Worm (Caenorhabditis elegans): ENCODE data around the gene col-177.

DNA sequence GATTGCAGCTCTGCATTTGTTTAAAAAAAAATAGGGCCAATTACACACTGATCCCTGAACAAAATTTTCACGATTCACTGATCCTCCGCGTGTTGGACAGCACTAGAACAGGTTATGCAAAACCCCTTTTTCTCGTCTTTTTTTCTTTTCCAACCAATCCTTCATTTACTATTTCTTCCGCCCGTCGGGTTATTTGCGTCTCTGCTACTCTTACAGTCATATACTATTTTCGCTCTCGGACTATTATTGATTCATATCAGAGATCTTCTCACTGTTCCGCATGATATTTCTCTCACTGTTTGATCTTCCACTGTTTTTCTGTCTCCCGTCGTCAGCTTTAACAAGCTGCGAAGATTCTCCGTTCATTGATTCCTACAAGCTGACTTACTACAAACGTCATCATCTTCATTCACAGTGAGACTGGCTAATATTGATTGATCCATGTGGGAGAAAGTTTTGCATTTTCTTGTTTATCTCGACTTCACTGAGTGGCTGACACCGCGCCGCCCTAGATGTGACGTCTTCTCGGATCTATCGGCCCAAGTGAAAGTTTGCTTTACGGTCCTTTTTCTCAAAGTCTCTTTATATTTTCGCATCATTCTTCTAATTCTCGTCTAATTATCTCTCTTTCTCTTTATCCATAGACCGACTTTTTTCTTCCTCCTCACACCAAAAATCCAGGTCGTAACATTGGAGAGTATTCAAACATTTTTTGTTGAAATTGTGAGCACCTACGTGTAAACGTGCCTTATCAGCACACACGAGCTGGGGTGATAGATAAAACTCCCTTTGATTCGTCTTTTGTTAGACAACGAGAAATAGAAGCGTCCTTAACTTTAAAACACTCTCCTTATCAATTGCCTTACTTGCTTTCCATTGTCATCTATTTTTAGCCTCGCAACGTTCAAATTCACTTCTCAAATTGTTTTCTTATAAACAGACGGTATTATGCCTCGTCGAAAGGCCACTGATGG is 34.8 kb upstream of the col-177 start:
- TF ChIP-seq klf-2 (GFP tag; conservative IDR thresholded peaks at IDR 0.05): no peak
- TF ChIP-seq ref-1 (GFP tag; conservative IDR thresholded peaks at IDR 0.05): no peak
- no peak for TF ChIP-seq med-1 (GFP tag; optimal IDR thresholded peaks at IDR 0.05; ENCODE audit: insufficient read depth)
- no peak for TF ChIP-seq flt-1 (GFP tag; IDR thresholded peaks at IDR 0.05)
- no peak for TF ChIP-seq ztf-23 (GFP tag; IDR thresholded peaks at IDR 0.05)
- TF ChIP-seq cog-1 (tag; optimal IDR thresholded peaks at IDR 0.05): no peak
- TF ChIP-seq tab-1 (GFP tag; IDR thresholded peaks at IDR 0.05): no peak
- TF ChIP-seq T22C8.4 (GFP tag; IDR thresholded peaks at IDR 0.05): no peak
